Worm (Caenorhabditis elegans) whole organism, early embryonic: ENCODE data around the gene pas-1.

Source experiments
- B0310.2 ChIP-seq: sonication (generic microtip); optimal IDR thresholded peaks from 2 replicates; lab custom pipeline; 2016; ENCODE audit warnings: mild to moderate bottlenecking, missing genetic modification characterization, missing compliant biosample characterization
- F13C5.2 ChIP-seq: sonication (generic microtip); optimal IDR thresholded peaks from 2 replicates; lab custom pipeline; 2017; ENCODE audit warnings: mild to moderate bottlenecking, missing genetic modification characterization, inconsistent platforms, missing compliant biosample characterization
- aly-1 ChIP-seq: sonication (generic microtip); optimal IDR thresholded peaks from 2 replicates; lab custom pipeline; 2016; ENCODE audit warnings: missing genetic modification characterization, missing compliant biosample characterization
- ama-1 ChIP-seq: fragments of 150-350 bp; optimal IDR thresholded peaks from 2 replicates; lab custom pipeline; 2014
- ceh-13 ChIP-seq: fragments of 200-800 bp; sonication (Bioruptor generic); optimal IDR thresholded peaks from 2 replicates; lab custom pipeline; 2018; ENCODE audit warnings: mild to moderate bottlenecking, missing genetic modification characterization, missing compliant biosample characterization
- ceh-36 ChIP-seq: sonication (generic microtip); optimal IDR thresholded peaks from 2 replicates; lab custom pipeline; 2016; ENCODE audit warnings: missing genetic modification characterization, inconsistent platforms, missing compliant biosample characterization
- ets-7 ChIP-seq: sonication (generic microtip); optimal IDR thresholded peaks from 2 replicates; lab custom pipeline; 2016; ENCODE audit warnings: missing genotype, missing genetic modification characterization, missing compliant biosample characterization
- flt-1 ChIP-seq: fragments of 200-800 bp; sonication (Bioruptor generic); IDR thresholded peaks from 2 replicates; pipeline ENCODE4 v1.3.6; 2022; ENCODE audit warnings: missing genetic modification characterization, missing compliant biosample characterization
- hmbx-1 ChIP-seq: sonication (generic microtip); optimal IDR thresholded peaks from 2 replicates; lab custom pipeline; 2016; ENCODE audit warnings: mild to moderate bottlenecking, missing genetic modification characterization, missing compliant biosample characterization
- hmg-4 ChIP-seq: fragments of 200-800 bp; sonication (Bioruptor generic); optimal IDR thresholded peaks from 2 replicates; lab custom pipeline; 2018; ENCODE audit warnings: mild to moderate bottlenecking, missing genetic modification characterization, missing compliant biosample characterization
- hnd-1 ChIP-seq: sonication (generic microtip); optimal IDR thresholded peaks from 2 replicates; lab custom pipeline; 2016; ENCODE audit warnings: missing genetic modification characterization, missing compliant biosample characterization
- pes-1 ChIP-seq: fragments of 200-800 bp; sonication (Bioruptor generic); IDR thresholded peaks from 2 replicates; pipeline ENCODE4 v1.3.6; 2022; ENCODE audit warnings: missing genetic modification reagents, missing genetic modification characterization, missing compliant biosample characterization
- scrt-1 ChIP-seq: fragments of 200-800 bp; sonication (Bioruptor generic); IDR thresholded peaks from 2 replicates; pipeline ENCODE4 v1.3.6; 2022; ENCODE audit warnings: missing genetic modification characterization, missing compliant biosample characterization
- sea-1 ChIP-seq: fragments of 200-800 bp; sonication (Bioruptor generic); conservative IDR thresholded peaks from 2 replicates; pipeline ENCODE4 v1.3.6; 2022; ENCODE audit warnings: missing genetic modification characterization, missing compliant biosample characterization
- tbx-11 ChIP-seq: fragments of 200-800 bp; sonication (Bioruptor generic); IDR thresholded peaks from 2 replicates; pipeline ENCODE4 v1.3.6; 2022; ENCODE audit warnings: missing genetic modification characterization, missing compliant biosample characterization
- tbx-37 ChIP-seq: fragments of 200-800 bp; sonication (Bioruptor generic); conservative IDR thresholded peaks from 2 replicates; pipeline ENCODE4 v1.3.6; 2022; ENCODE audit warnings: missing genetic modification reagents, missing genetic modification characterization, missing compliant biosample characterization
- tra-4 ChIP-seq: sonication (generic microtip); optimal IDR thresholded peaks from 2 replicates; lab custom pipeline; 2017; ENCODE audit warnings: missing genetic modification characterization, missing compliant biosample characterization

Gene pas-1

DNA sequence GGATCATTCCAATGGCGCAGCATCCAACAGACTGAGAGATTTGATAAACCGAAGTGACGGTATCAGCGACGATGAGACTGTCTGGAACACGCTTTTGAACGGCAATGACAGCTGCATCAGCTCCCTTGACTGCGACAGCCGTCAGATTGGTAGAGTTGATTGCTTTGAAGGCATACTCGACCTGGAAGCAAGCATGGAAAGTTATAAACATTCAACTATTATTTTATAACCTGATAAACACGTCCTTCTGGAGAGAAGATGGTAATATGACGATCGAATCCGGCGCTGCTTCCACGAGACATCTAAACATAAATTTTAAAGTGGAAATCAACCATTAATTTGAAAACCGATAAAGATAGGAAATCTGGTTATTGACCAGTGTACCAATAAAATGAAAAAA lies at the start of gene pas-1:
TSS of gene pas-1 (minus strand) at position 302 of the 400 bp plus-strand sequence.
- 0 out of 2 replicates have a peak, but pooled peaks have one; percentile 11 for TF ChIP-seq scrt-1 (GFP tag; lab: Robert Waterston, UW)
- no peak for TF ChIP-seq ets-7 (tag; lab: Kevin White, UChicago)

DNA sequence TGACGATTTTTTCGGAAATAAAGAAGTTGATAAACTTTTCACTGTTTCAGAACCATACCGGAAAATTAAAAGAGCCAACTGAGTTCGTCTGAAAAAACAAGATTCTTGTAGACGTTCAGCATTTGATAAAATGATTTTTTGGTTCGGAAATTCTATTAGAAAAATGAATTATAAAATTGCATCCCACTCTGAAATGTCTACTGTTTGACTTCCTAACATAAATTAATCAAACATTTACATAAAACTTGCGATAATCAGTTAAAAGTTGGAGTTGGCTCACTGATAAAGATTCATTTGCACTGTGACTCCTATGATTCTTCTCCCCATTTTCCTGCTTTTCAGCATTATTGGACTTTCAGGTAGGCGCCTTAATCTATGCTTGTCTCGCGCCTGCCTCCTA lies 46.5 kb upstream of the pas-1 start, which contains the start of gene clec-57:
TSS of gene clec-57 (plus strand) at position 301 of the 400 bp plus-strand sequence.
- no peak for TF ChIP-seq ets-7 (tag; lab: Kevin White, UChicago)
- no peak for TF ChIP-seq tbx-11 (GFP tag; lab: Robert Waterston, UW)
- TF ChIP-seq scrt-1 (GFP tag; lab: Robert Waterston, UW) = no peak
- no peak for TF ChIP-seq sea-1 (GFP tag; lab: Robert Waterston, UW)
- no peak for TF ChIP-seq ama-1 (lab: Kevin White, UChicago)
- TF ChIP-seq F13C5.2 (tag; lab: Kevin White, UChicago) = no peak
- TF ChIP-seq ceh-13 (GFP tag; lab: Kevin White, UChicago) = no peak
- TF ChIP-seq ceh-36 = no peak
- TF ChIP-seq aly-1 (tag; lab: Kevin White, UChicago) = no peak
- no peak for TF ChIP-seq flt-1 (GFP tag; lab: Robert Waterston, UW)
- TF ChIP-seq B0310.2 (tag; lab: Kevin White, UChicago) = no peak
- no peak for TF ChIP-seq tbx-37
- TF ChIP-seq tra-4 (tag; lab: Kevin White, UChicago) = no peak
- TF ChIP-seq hmg-4 = no peak
- TF ChIP-seq hmbx-1 (tag; lab: Kevin White, UChicago) = no peak
- TF ChIP-seq pes-1 (GFP tag; lab: Robert Waterston, UW) = no peak
- TF ChIP-seq hnd-1 (tag; lab: Kevin White, UChicago) = no peak

DNA sequence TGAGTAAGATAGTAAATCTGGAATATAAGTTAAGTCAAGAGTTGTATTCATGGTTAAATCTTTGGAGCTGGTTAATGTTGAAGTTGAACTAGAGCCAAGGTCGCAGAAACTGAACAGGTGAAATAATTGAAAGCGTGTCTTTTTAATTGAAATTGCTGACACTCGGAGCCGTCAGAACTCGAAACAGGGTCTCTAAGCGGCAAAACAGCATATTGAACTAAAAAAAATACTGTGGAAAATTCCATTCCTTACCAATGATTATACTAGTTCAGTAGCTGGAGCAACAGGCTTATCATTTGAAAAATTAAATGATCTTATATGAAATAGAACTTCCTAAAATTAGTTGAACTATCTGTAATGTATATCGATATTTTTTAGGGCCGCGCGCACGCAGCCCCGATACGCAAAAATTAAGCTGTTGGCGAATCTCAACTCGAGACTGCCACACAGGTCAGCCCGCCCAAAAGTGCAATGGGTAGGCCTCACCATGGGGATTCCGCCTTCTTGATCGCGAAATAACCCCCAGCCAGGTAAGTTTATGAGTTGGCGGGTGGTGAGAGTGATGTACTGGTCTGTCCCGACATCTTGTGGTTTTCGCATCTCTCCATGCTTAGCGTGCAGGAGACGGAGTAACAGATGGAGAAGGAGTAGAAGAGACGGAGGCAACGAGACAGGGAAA lies 45.9 kb upstream of the pas-1 start, which contains the start of gene srz-97:
TSS of gene srz-97 (minus strand) at position 51 of the 679 bp plus-strand sequence.
- no peak for TF ChIP-seq ceh-36
- no peak for TF ChIP-seq tra-4 (tag; lab: Kevin White, UChicago)
- TF ChIP-seq flt-1 (GFP tag; lab: Robert Waterston, UW) = no peak
- TF ChIP-seq aly-1 (tag; lab: Kevin White, UChicago) = no peak
- TF ChIP-seq F13C5.2 (tag; lab: Kevin White, UChicago) = no peak
- no peak for TF ChIP-seq tbx-11 (GFP tag; lab: Robert Waterston, UW)
- TF ChIP-seq ceh-13 (GFP tag; lab: Kevin White, UChicago) = no peak
- TF ChIP-seq hmg-4 = no peak
- TF ChIP-seq sea-1 (GFP tag; lab: Robert Waterston, UW) = no peak
- no peak for TF ChIP-seq hmbx-1 (tag; lab: Kevin White, UChicago)

DNA sequence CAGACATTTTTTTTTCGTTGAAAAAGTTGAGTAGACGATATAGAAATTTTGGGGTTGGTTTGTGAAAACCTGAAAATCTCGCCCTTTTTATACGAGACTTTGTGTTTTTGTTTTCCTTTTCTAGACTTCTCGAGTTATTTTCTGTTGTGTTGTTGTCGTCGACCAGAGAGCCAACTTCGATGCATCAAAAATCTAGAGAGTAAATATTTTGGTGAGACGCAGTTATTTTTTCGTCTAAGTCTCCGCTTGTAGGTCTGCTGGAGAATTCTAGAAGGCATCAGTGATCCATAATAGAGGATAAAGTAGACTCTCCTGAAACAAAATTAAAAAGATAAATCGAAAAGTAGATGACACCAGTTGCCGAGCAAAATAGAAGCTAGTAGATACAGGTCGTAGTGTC lies 42.0 kb upstream of the pas-1 start, which contains the start of gene F08H9.4:
TSS of gene F08H9.4 (minus strand) at position 61 of the 400 bp plus-strand sequence.
- TF ChIP-seq ceh-36 = no peak
- TF ChIP-seq sea-1 (GFP tag; lab: Robert Waterston, UW) = no peak
- TF ChIP-seq hmbx-1 (tag; lab: Kevin White, UChicago) = no peak
- TF ChIP-seq scrt-1 (GFP tag; lab: Robert Waterston, UW) = no peak
- no peak for TF ChIP-seq ets-7 (tag; lab: Kevin White, UChicago)
- TF ChIP-seq tbx-11 (GFP tag; lab: Robert Waterston, UW) = no peak
- TF ChIP-seq tbx-37 = no peak
- TF ChIP-seq B0310.2 (tag; lab: Kevin White, UChicago) = no peak
- TF ChIP-seq ama-1 (lab: Kevin White, UChicago) = no peak
- TF ChIP-seq aly-1 (tag; lab: Kevin White, UChicago) = no peak
- TF ChIP-seq hnd-1 (tag; lab: Kevin White, UChicago) = no peak
- no peak for TF ChIP-seq tra-4 (tag; lab: Kevin White, UChicago)
- TF ChIP-seq flt-1 (GFP tag; lab: Robert Waterston, UW) = no peak
- TF ChIP-seq pes-1 (GFP tag; lab: Robert Waterston, UW) = no peak
- no peak for TF ChIP-seq ceh-13 (GFP tag; lab: Kevin White, UChicago)
- no peak for TF ChIP-seq hmg-4
- TF ChIP-seq F13C5.2 (tag; lab: Kevin White, UChicago) = no peak

DNA sequence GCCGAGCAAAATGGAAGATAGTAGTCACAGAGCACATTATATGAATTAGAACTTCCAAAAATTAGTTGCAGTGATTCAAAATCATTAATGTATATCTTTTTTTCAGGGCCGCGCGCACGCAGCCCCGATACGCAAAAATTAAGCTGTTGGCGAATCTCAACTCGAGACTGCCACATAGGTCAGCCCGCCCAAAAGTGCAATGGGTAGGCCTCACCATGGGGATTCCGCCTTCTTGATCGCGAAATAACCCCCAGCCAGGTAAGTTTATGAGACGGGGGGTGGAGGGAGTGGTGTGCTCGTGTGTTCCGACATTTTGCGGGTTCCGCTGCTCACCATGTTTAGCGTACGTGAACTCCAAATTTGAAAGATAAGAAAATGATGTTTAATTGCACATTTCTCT lies 40.7 kb upstream of the pas-1 start, which contains the start of gene F08H9.3:
TSS of gene F08H9.3 (minus strand) at position 252 of the 400 bp plus-strand sequence.
- peak; percentile 5 for TF ChIP-seq hmg-4

DNA sequence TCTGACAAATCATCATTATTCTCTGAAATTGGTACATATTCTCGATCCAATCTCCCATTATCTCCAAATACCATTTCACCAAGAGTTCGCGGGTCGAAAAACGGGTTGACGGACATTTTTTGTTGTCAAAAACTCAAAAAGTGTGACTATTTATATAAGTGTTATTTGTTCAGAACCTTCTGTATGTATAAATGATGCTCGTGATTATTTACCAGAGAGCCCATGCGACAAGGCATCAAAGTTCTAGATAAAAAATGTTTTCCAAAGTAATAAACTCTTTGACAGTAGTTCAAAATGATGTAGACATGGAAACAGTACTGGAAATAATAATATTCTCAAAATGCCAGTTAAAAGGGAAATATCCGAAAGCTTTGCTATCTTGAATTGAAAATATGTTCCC lies 40.2 kb upstream of the pas-1 start:
- TF ChIP-seq hmg-4 (no peak), B0310.2 (tag; lab: Kevin White, UChicago) (no peak), flt-1 (GFP tag; lab: Robert Waterston, UW) (no peak), ceh-36 (no peak)

DNA sequence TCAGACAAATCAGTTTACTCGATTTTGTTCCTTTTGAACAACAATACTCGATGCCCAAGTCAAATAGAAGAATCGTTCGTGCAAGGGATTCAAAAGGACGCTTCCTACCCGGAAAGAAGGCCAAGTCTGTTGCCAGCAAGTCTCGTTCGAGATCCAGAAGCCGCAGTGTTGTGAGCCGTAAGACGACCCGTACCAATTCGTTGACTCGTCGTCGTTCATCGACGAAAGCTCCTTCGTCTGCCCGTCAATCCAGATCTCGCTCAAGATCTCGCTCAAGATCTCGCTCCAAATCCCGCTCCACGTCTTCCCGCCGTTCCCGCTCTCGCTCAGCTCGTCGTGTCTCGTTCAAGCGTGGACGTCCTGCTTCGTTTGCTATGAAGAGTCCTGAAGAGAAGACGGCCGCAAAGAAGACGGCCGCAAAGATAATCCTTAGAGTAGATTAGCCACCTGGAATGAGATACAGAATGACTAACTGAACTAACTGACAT lies 38.2 kb upstream of the pas-1 start, which contains the start of gene F08H9.2:
TSS of gene F08H9.2 (plus strand) at position 51 of the 488 bp plus-strand sequence.
- no peak for TF ChIP-seq hmbx-1 (tag; lab: Kevin White, UChicago)
- TF ChIP-seq hmg-4 = peak; percentile 20
- TF ChIP-seq tbx-37 = no peak
- no peak for TF ChIP-seq ama-1 (lab: Kevin White, UChicago)
- TF ChIP-seq aly-1 (tag; lab: Kevin White, UChicago) = no peak
- no peak for TF ChIP-seq ceh-13 (GFP tag; lab: Kevin White, UChicago)

DNA sequence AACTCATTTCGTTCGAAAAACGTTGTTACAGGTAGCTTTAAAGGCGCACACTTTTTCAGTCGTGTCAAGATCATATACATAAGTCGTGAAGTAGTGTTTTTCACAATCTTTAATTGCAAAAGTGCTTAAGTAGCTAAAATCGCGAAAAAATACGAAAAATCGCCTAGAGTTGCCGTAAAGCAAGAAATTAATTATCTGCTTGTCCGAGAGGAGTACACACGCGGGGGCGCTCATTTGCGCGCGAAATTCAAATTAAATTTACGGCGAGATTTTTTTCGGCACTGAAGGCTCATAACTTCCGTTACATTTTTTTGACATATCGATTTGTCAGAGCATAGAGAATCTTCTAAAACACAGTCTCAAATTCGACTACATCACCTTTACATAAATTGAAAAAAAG lies 37.7 kb upstream of the pas-1 start:
- no peak for TF ChIP-seq aly-1 (tag; lab: Kevin White, UChicago)
- TF ChIP-seq scrt-1 (GFP tag; lab: Robert Waterston, UW) = no peak
- no peak for TF ChIP-seq sea-1 (GFP tag; lab: Robert Waterston, UW)
- TF ChIP-seq ets-7 (tag; lab: Kevin White, UChicago) = no peak
- no peak for TF ChIP-seq tbx-37
